Fruit fly (Drosophila melanogaster): Measurements from ENCODE around the gene CG15890.

DNA sequence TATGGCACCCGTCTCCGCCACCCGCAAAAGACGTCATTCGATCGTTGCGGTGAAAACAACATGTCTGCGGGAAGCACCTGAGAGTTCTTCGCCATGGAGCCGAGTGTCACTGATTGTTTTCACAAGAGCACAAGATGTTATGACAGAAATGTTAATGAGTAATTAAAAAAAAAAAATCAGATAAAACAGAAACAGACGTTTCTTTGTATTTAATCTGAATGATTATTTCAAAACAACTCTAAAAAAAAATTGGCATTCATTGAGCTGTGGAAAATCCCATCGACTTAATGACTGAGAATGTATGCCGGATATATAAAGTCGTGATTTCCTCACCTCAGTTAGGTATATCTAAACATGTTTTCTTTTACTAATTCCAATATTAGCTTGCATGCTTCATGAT, 20.9 kb upstream of the CG15890 start, which contains the start of gene Ag5r:
- TF ChIP-seq usp (GFP tag; optimal IDR thresholded peaks at IDR 0.05): no peak
- TF ChIP-seq CG8478 (optimal IDR thresholded peaks at IDR 0.05): no peak
- no peak for TF ChIP-seq pan (optimal IDR thresholded peaks at IDR 0.05)
- no peak for TF ChIP-seq Dll (optimal IDR thresholded peaks at IDR 0.05)
- TF ChIP-seq EcR (GFP tag; optimal IDR thresholded peaks at IDR 0.05): no peak
- no peak for TF ChIP-seq psq (optimal IDR thresholded peaks at IDR 0.05)

All from whole organism.